Worm (Caenorhabditis elegans) whole organism, mixed stage, embryonic: ENCODE results near the gene C02D5.2.

Experiments used
- drap-1 ChIP-seq: fragments of 200-800 bp; sonication (Bioruptor generic); optimal IDR thresholded peaks from 3 replicates; lab custom pipeline; 2018; ENCODE audit warnings: mild to moderate bottlenecking, missing genetic modification characterization, missing compliant biosample characterization
- ham-2 ChIP-seq: fragments of 200-800 bp; sonication (Bioruptor generic); optimal IDR thresholded peaks from 2 replicates; lab custom pipeline; 2018; ENCODE audit warnings: mild to moderate bottlenecking, missing genetic modification characterization, missing compliant biosample characterization
- lin-13 ChIP-seq: fragments of 150-350 bp; optimal IDR thresholded peaks from 2 replicates; lab custom pipeline; 2014; ENCODE audit warnings: missing biosample characterization, missing genetic modification characterization
- lsy-2 ChIP-seq: fragments of 150-350 bp; optimal IDR thresholded peaks from 2 replicates; lab custom pipeline; 2014; ENCODE audit warnings: missing biosample characterization, missing genetic modification characterization
- mep-1 ChIP-seq: fragments of 150-350 bp; optimal IDR thresholded peaks from 2 replicates; lab custom pipeline; 2017; ENCODE audit warnings: missing biosample characterization, missing genetic modification reagents, missing genetic modification characterization, inconsistent platforms
- nhr-12 ChIP-seq: fragments of 150-350 bp; optimal IDR thresholded peaks from 2 replicates; lab custom pipeline; 2014; ENCODE audit warnings: missing biosample characterization, missing genetic modification characterization
- nhr-2 ChIP-seq: fragments of 150-350 bp; optimal IDR thresholded peaks from 2 replicates; lab custom pipeline; 2014; ENCODE audit warnings: missing biosample characterization, missing genetic modification characterization
- pha-4 ChIP-seq: fragments of 150-350 bp; optimal IDR thresholded peaks from 2 replicates; lab custom pipeline; 2018; ENCODE audit warnings: missing biosample characterization, missing genetic modification reagents, missing genetic modification characterization
- snpc-4 ChIP-seq: fragments of 150-350 bp; optimal IDR thresholded peaks from 2 replicates; lab custom pipeline; 2014; ENCODE audit warnings: missing biosample characterization, missing genetic modification characterization
- tbx-8 ChIP-seq: fragments of 200-800 bp; sonication (Bioruptor generic); optimal IDR thresholded peaks from 2 replicates; lab custom pipeline; 2018; ENCODE audit warnings: mild to moderate bottlenecking, missing genetic modification characterization, moderate library complexity, missing compliant biosample characterization
- ztf-11 ChIP-seq: fragments of 150-350 bp; optimal IDR thresholded peaks from 2 replicates; lab custom pipeline; 2014; ENCODE audit warnings: missing biosample characterization, missing genetic modification characterization

DNA sequence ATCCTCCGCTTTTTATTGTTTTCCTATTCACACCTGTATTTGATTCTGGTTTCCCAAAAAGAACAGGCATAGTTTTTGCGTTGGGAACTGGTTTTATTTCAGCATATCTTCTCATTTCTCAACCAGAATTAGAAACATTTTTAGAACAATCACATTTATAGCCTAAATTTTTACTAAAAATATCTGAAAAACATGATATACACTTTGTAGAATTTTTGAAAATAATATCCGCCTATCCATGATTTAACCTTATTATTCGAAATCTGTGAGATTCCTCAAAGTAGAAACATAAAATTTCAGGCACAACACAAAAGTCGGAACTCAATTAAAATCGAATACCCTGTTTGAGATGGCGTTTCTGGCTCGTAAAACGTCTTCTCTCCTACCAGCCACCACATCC is 3.7 kb downstream of the C02D5.2 start, which contains the start of gene acdh-6:
- TF ChIP-seq ztf-11 (tag; lab: Kevin White, UChicago): no peak
- TF ChIP-seq nhr-2 (tag; lab: Kevin White, UChicago): no peak
- TF ChIP-seq ham-2 (GFP tag; lab: Kevin White, UChicago): no peak
- no peak for TF ChIP-seq pha-4 (tag; lab: Kevin White, UChicago)
- no peak for TF ChIP-seq drap-1
- TF ChIP-seq nhr-12 (tag; lab: Kevin White, UChicago): no peak
- TF ChIP-seq mep-1 (tag; lab: Kevin White, UChicago): no peak
- no peak for TF ChIP-seq snpc-4 (tag; lab: Kevin White, UChicago)
- TF ChIP-seq tbx-8 (GFP tag; lab: Kevin White, UChicago): no peak
- TF ChIP-seq lin-13 (tag; lab: Kevin White, UChicago): no peak
- no peak for TF ChIP-seq lsy-2 (tag; lab: Kevin White, UChicago)
